Worm (Caenorhabditis elegans) whole organism, mixed stage, embryonic: ENCODE data around the gene F01D5.6.

ENCODE experiments used
- blmp-1 ChIP-seq: fragments of 150-350 bp; optimal IDR thresholded peaks from 2 replicates; lab custom pipeline; 2014; ENCODE audit warnings: missing biosample characterization, missing genetic modification characterization
- nhr-12 ChIP-seq: fragments of 150-350 bp; optimal IDR thresholded peaks from 2 replicates; lab custom pipeline; 2014; ENCODE audit warnings: missing biosample characterization, missing genetic modification characterization

- TF ChIP-seq nhr-12 (tag; lab: Kevin White, UChicago) (no peak), blmp-1 (tag; lab: Kevin White, UChicago) (no peak)
Observed at ce11 chrII:13962319-13962718, 44.0 kb upstream of the F01D5.6 start, which contains the start of gene rpi-1.
